Fruit fly (Drosophila melanogaster) whole organism, embryonic: Measurements from ENCODE around the gene CG10492.

Experiments
- BEAF-32 ChIP-seq: fragments of 200-800 bp; sonication (Bioruptor generic); optimal IDR thresholded peaks from 3 replicates; lab custom pipeline; 2017; ENCODE audit warnings: missing biosample characterization, missing genetic modification characterization, mild to moderate bottlenecking, moderate library complexity, missing genetic modification reagents
- CG10147 ChIP-seq: fragments of 200-800 bp; sonication (Bioruptor generic); optimal IDR thresholded peaks from 2 replicates; lab custom pipeline; 2019; ENCODE audit warnings: missing biosample characterization, mild to moderate bottlenecking, missing genetic modification characterization, moderate library complexity
- CG11247 ChIP-seq: fragments of 200-800 bp; sonication (Bioruptor generic); IDR thresholded peaks from 2 replicates; pipeline ENCODE4 v1.3.6; 2022; ENCODE audit warnings: missing biosample characterization, missing genetic modification characterization
- CG13296 ChIP-seq: fragments of 200-800 bp; sonication (Bioruptor generic); optimal IDR thresholded peaks from 3 replicates; lab custom pipeline; 2018; ENCODE audit warnings: missing biosample characterization, mild to moderate bottlenecking, missing genetic modification characterization
- CG14860 ChIP-seq: fragments of 200-800 bp; sonication (Bioruptor generic); IDR thresholded peaks from 3 replicates; pipeline ENCODE4 v1.3.6; 2022; ENCODE audit warnings: missing biosample characterization, missing genetic modification characterization; ENCODE audit not compliant: partially characterized antibody
- CG2120 ChIP-seq: fragments of 200-800 bp; sonication (Bioruptor generic); optimal IDR thresholded peaks from 3 replicates; lab custom pipeline; 2016; ENCODE audit warnings: missing biosample characterization, missing genetic modification characterization
- CG2678 ChIP-seq: fragments of 200-800 bp; sonication (Bioruptor generic); optimal IDR thresholded peaks from 3 replicates; lab custom pipeline; 2019; ENCODE audit warnings: missing biosample characterization, mild to moderate bottlenecking, missing genetic modification characterization, moderate library complexity
- CG2712 ChIP-seq: fragments of 200-800 bp; optimal IDR thresholded peaks from 3 replicates; lab custom pipeline; 2019; ENCODE audit warnings: missing biosample characterization, mild to moderate bottlenecking, missing genetic modification characterization, moderate library complexity
- CG30020 ChIP-seq: fragments of 200-800 bp; optimal IDR thresholded peaks from 2 replicates; lab custom pipeline; 2019; ENCODE audit warnings: missing biosample characterization, mild to moderate bottlenecking, missing genetic modification characterization, moderate library complexity
- CG42726 ChIP-seq: fragments of 200-800 bp; sonication (Bioruptor generic); IDR thresholded peaks from 2 replicates; pipeline ENCODE4 v1.3.6; 2022; ENCODE audit warnings: missing biosample characterization, missing genetic modification characterization; ENCODE audit not compliant: partially characterized antibody
- CG4707 ChIP-seq: fragments of 200-800 bp; sonication (Bioruptor generic); optimal IDR thresholded peaks from 2 replicates; lab custom pipeline; 2018; ENCODE audit warnings: missing biosample characterization, mild to moderate bottlenecking, missing genetic modification characterization, moderate library complexity
- CG5245 ChIP-seq: fragments of 200-800 bp; sonication (Bioruptor generic); optimal IDR thresholded peaks from 3 replicates; lab custom pipeline; 2016; ENCODE audit warnings: missing biosample characterization, missing genetic modification characterization
- CG6683 ChIP-seq: fragments of 200-800 bp; sonication (Bioruptor generic); optimal IDR thresholded peaks from 2 replicates; lab custom pipeline; 2017; ENCODE audit warnings: missing biosample characterization, mild to moderate bottlenecking, missing genetic modification characterization, missing genetic modification reagents
- CG6791 ChIP-seq: fragments of 200-800 bp; sonication (Bioruptor generic); IDR thresholded peaks from 3 replicates; pipeline ENCODE4 v1.3.6; 2022; ENCODE audit warnings: missing biosample characterization, missing genetic modification characterization; ENCODE audit not compliant: partially characterized antibody
- CG7271 ChIP-seq: fragments of 200-800 bp; sonication (Bioruptor generic); optimal IDR thresholded peaks from 2 replicates; lab custom pipeline; 2018; ENCODE audit warnings: missing biosample characterization, mild to moderate bottlenecking, missing genetic modification characterization, moderate library complexity
- CG7357 ChIP-seq: fragments of 200-800 bp; sonication (Bioruptor generic); IDR thresholded peaks from 3 replicates; pipeline ENCODE4 v1.3.6; 2022; ENCODE audit warnings: missing biosample characterization, missing genetic modification characterization
- CG7786 ChIP-seq: fragments of 200-800 bp; sonication (Bioruptor generic); optimal IDR thresholded peaks from 2 replicates; lab custom pipeline; 2016; ENCODE audit warnings: missing biosample characterization, missing genetic modification characterization
- CG7928 ChIP-seq: fragments of 200-800 bp; sonication (Bioruptor generic); optimal IDR thresholded peaks from 2 replicates; lab custom pipeline; 2017; ENCODE audit warnings: missing biosample characterization, mild to moderate bottlenecking, missing genetic modification characterization
- CG8281 ChIP-seq: fragments of 200-800 bp; sonication (Bioruptor generic); optimal IDR thresholded peaks from 2 replicates; lab custom pipeline; 2018; ENCODE audit warnings: missing biosample characterization, mild to moderate bottlenecking, missing genetic modification characterization, moderate library complexity
- CG8924 ChIP-seq: fragments of 200-800 bp; optimal IDR thresholded peaks from 3 replicates; lab custom pipeline; 2019; ENCODE audit warnings: missing biosample characterization, mild to moderate bottlenecking, missing genetic modification characterization, moderate library complexity
- CkIIα-i1 ChIP-seq: fragments of 200-800 bp; sonication (Bioruptor generic); IDR thresholded peaks from 2 replicates; pipeline ENCODE4 v1.3.6; 2022; ENCODE audit warnings: missing biosample characterization, missing genetic modification characterization
- D19A ChIP-seq: fragments of 200-800 bp; optimal IDR thresholded peaks from 3 replicates; lab custom pipeline; 2019; ENCODE audit warnings: missing biosample characterization, mild to moderate bottlenecking, missing genetic modification characterization, moderate library complexity
- Deaf1 ChIP-seq: fragments of 200-800 bp; optimal IDR thresholded peaks from 3 replicates; lab custom pipeline; 2019; ENCODE audit warnings: missing biosample characterization, mild to moderate bottlenecking, missing genetic modification characterization, moderate library complexity
- Doc3 ChIP-seq: fragments of 200-800 bp; sonication (Bioruptor generic); IDR thresholded peaks from 3 replicates; pipeline ENCODE4 v1.3.6; 2022; ENCODE audit warnings: missing biosample characterization, missing genetic modification characterization; ENCODE audit not compliant: partially characterized antibody
- Dref ChIP-seq: fragments of 200-800 bp; sonication (Bioruptor generic); IDR thresholded peaks from 2 replicates; pipeline ENCODE4 v1.3.6; 2022; ENCODE audit warnings: missing biosample characterization, missing genetic modification characterization
- ERR ChIP-seq: fragments of 200-800 bp; sonication (Bioruptor generic); optimal IDR thresholded peaks from 2 replicates; lab custom pipeline; 2016; ENCODE audit warnings: missing biosample characterization, missing genetic modification characterization
- HLH3B ChIP-seq: fragments of 200-800 bp; sonication (Bioruptor generic); IDR thresholded peaks from 2 replicates; pipeline ENCODE4 v1.3.6; 2022; ENCODE audit warnings: missing biosample characterization, missing genetic modification characterization
- Hr78 ChIP-seq, 2 experiments: fragments of 200-800 bp in 1 of 2; fragments of >200 bp in 1 of 2; sonication (Bioruptor generic) in 1 of 2; optimal IDR thresholded peaks; 2 replicates each; lab custom pipeline; 2017 to 2019; ENCODE audit warnings: missing biosample characterization in 2 of 2, missing genetic modification characterization in 2 of 2, mild to moderate bottlenecking in 1 of 2, moderate library complexity in 1 of 2
- Nf-YA ChIP-seq: fragments of 200-800 bp; sonication (Bioruptor generic); IDR thresholded peaks from 2 replicates; pipeline ENCODE4 v1.3.6; 2022; ENCODE audit warnings: missing biosample characterization, missing genetic modification characterization
- Nf-YC ChIP-seq: fragments of 200-800 bp; optimal IDR thresholded peaks from 3 replicates; lab custom pipeline; 2019; ENCODE audit warnings: missing biosample characterization, mild to moderate bottlenecking, missing genetic modification characterization, moderate library complexity
- Pdp1 ChIP-seq, 2 experiments: fragments of 200-800 bp; sonication (Bioruptor generic); optimal IDR thresholded peaks; 3 replicates each; lab custom pipeline; 2016; ENCODE audit warnings: missing biosample characterization in 2 of 2, missing genetic modification characterization in 2 of 2, mild to moderate bottlenecking in 1 of 2, moderate library complexity in 1 of 2
- Sin3A ChIP-seq: fragments of >200 bp; optimal IDR thresholded peaks from 2 replicates; lab custom pipeline; 2018
- TFAM ChIP-seq: fragments of 200-800 bp; sonication (Bioruptor generic); optimal IDR thresholded peaks from 2 replicates; lab custom pipeline; 2017; ENCODE audit warnings: missing biosample characterization, missing genetic modification characterization, inconsistent platforms
- corto ChIP-seq: fragments of 200-800 bp; sonication (Bioruptor generic); optimal IDR thresholded peaks from 2 replicates; lab custom pipeline; 2016; ENCODE audit warnings: missing biosample characterization, mild to moderate bottlenecking, missing genetic modification characterization, moderate library complexity
- crol ChIP-seq: fragments of 200-800 bp; sonication (Bioruptor generic); IDR thresholded peaks from 2 replicates; pipeline ENCODE4 v1.3.6; 2022; ENCODE audit warnings: missing biosample characterization, missing genetic modification characterization
- danr ChIP-seq: fragments of 200-800 bp; sonication (Bioruptor generic); IDR thresholded peaks from 2 replicates; pipeline ENCODE4 v1.3.6; 2022; ENCODE audit warnings: missing biosample characterization, missing genetic modification characterization
- dmrt99B ChIP-seq: fragments of 200-800 bp; sonication (Bioruptor generic); optimal IDR thresholded peaks from 2 replicates; lab custom pipeline; 2018; ENCODE audit warnings: missing biosample characterization, mild to moderate bottlenecking, missing genetic modification characterization, moderate library complexity
- en ChIP-seq: fragments of 200-800 bp; sonication (Bioruptor generic); optimal IDR thresholded peaks from 2 replicates; lab custom pipeline; 2016; ENCODE audit warnings: missing biosample characterization, missing genetic modification characterization
- eyg ChIP-seq: fragments of 200-800 bp; sonication (Bioruptor generic); optimal IDR thresholded peaks from 3 replicates; lab custom pipeline; 2016; ENCODE audit warnings: missing biosample characterization, missing genetic modification characterization
- inv ChIP-seq: fragments of 200-800 bp; sonication (Bioruptor generic); IDR thresholded peaks from 2 replicates; pipeline ENCODE4 v1.3.6; 2022; ENCODE audit warnings: missing biosample characterization, missing genetic modification characterization; ENCODE audit not compliant: partially characterized antibody
- nau ChIP-seq: fragments of 200-800 bp; sonication (Bioruptor generic); optimal IDR thresholded peaks from 3 replicates; lab custom pipeline; 2017; ENCODE audit warnings: missing biosample characterization, mild to moderate bottlenecking, missing genetic modification characterization, missing genetic modification reagents
- pum ChIP-seq: fragments of 200-800 bp; sonication (Bioruptor generic); optimal IDR thresholded peaks from 2 replicates; lab custom pipeline; 2016; ENCODE audit warnings: missing biosample characterization, missing genetic modification characterization
- scrt ChIP-seq: fragments of 200-800 bp; sonication (Bioruptor generic); optimal IDR thresholded peaks from 2 replicates; lab custom pipeline; 2018; ENCODE audit warnings: missing biosample characterization, mild to moderate bottlenecking, missing genetic modification characterization, moderate library complexity
- seq ChIP-seq: fragments of 200-800 bp; sonication (Bioruptor generic); IDR thresholded peaks from 2 replicates; pipeline ENCODE4 v1.3.6; 2022; ENCODE audit warnings: missing biosample characterization, missing genetic modification characterization
- sima ChIP-seq: fragments of 200-800 bp; sonication (Bioruptor generic); optimal IDR thresholded peaks from 2 replicates; lab custom pipeline; 2016; ENCODE audit warnings: missing biosample characterization, missing genetic modification characterization
- slou ChIP-seq: fragments of 200-800 bp; sonication (Bioruptor generic); optimal IDR thresholded peaks from 3 replicates; lab custom pipeline; 2016; ENCODE audit warnings: missing biosample characterization, missing genetic modification characterization
- stwl ChIP-seq: fragments of 200-800 bp; sonication (Bioruptor generic); optimal IDR thresholded peaks from 3 replicates; lab custom pipeline; 2018; ENCODE audit warnings: missing biosample characterization, mild to moderate bottlenecking, missing genetic modification characterization, moderate library complexity
- sug ChIP-seq: fragments of 200-800 bp; optimal IDR thresholded peaks from 2 replicates; lab custom pipeline; 2019; ENCODE audit warnings: missing biosample characterization, mild to moderate bottlenecking, missing genetic modification characterization, moderate library complexity
- vnd ChIP-seq: fragments of 200-800 bp; sonication (Bioruptor generic); IDR thresholded peaks from 3 replicates; pipeline ENCODE4 v1.3.6; 2022; ENCODE audit warnings: missing biosample characterization, missing genetic modification characterization; ENCODE audit not compliant: partially characterized antibody
- zen ChIP-seq: fragments of 200-800 bp; sonication (Bioruptor generic); optimal IDR thresholded peaks from 3 replicates; lab custom pipeline; 2018; ENCODE audit warnings: missing biosample characterization, mild to moderate bottlenecking, missing genetic modification characterization, moderate library complexity

The CG10492 gene

dm6 chr2L:19048912-19049311 lies 5.0 kb upstream of the CG10492 start, which contains the start of gene CG10470 (continued):
- TF ChIP-seq inv, result peak; percentile 72
- TF ChIP-seq nau, result no peak
- peak; percentile 75 for TF ChIP-seq Dref (GFP tag; lab: Robert Waterston, UW)
- no peak for TF ChIP-seq Hr78 (GFP tag; optimal IDR thresholded peaks at IDR 0.05; lab: Kevin White, UChicago)
- no peak for TF ChIP-seq sima (GFP tag; lab: Kevin White, UChicago)
- no peak for TF ChIP-seq Deaf1 (tag; lab: Kevin White, UChicago)
- no peak for TF ChIP-seq en (GFP tag; lab: Kevin White, UChicago)
- no peak for TF ChIP-seq CG13296 (GFP tag; lab: Kevin White, UChicago)
- TF ChIP-seq CG2678 (tag; lab: Kevin White, UChicago), result peak; percentile 45
- TF ChIP-seq ERR (GFP tag; lab: Kevin White, UChicago), result no peak
- TF ChIP-seq CG6791 (GFP tag; lab: Robert Waterston, UW), result peak; percentile 89
- no peak for TF ChIP-seq CG8281 (tag; lab: Kevin White, UChicago)
- no peak for TF ChIP-seq slou
- no peak for TF ChIP-seq corto (GFP tag; lab: Kevin White, UChicago)
- TF ChIP-seq TFAM (GFP tag; lab: Kevin White, UChicago), result no peak
- no peak for TF ChIP-seq CG7786 (GFP tag; lab: Kevin White, UChicago)
- no peak for TF ChIP-seq CG5245 (GFP tag; lab: Kevin White, UChicago)
- TF ChIP-seq Pdp1 (GFP tag; optimal IDR thresholded peaks at IDR 0.05; lab: Kevin White, UChicago), result peak in 1 of 2 experiments; percentile 49
- no peak for TF ChIP-seq seq (GFP tag; lab: Robert Waterston, UW)
- TF ChIP-seq CG2712 (tag; lab: Kevin White, UChicago), result peak; percentile 50
- no peak for TF ChIP-seq CG4707
- TF ChIP-seq CG7928, result no peak
- peak; percentile 51 for TF ChIP-seq zen (tag; lab: Kevin White, UChicago)
- no peak for TF ChIP-seq CG6683 (GFP tag; lab: Kevin White, UChicago)
- no peak for TF ChIP-seq danr (GFP tag; lab: Robert Waterston, UW)
- no peak for TF ChIP-seq CG11247 (GFP tag; lab: Robert Waterston, UW)
- no peak for TF ChIP-seq Sin3A (lab: Kevin White, UChicago)
- no peak for TF ChIP-seq Nf-YA
- TF ChIP-seq CG7357, result no peak
- TF ChIP-seq CG2120 (GFP tag; lab: Kevin White, UChicago), result no peak
- peak; percentile 62 for TF ChIP-seq stwl (tag; lab: Kevin White, UChicago)
- TF ChIP-seq HLH3B (GFP tag; lab: Robert Waterston, UW), result no peak
- TF ChIP-seq CG42726 (GFP tag; lab: Robert Waterston, UW), result peak; percentile 36; the same call in 1 of the 2 replicates
- TF ChIP-seq CkIIα-i1 (GFP tag; lab: Robert Waterston, UW), result no peak
- TF ChIP-seq pum (GFP tag; lab: Kevin White, UChicago), result no peak
- TF ChIP-seq D19A (tag; lab: Kevin White, UChicago), result peak; percentile 36
- no peak for TF ChIP-seq scrt
- peak; percentile 75 for TF ChIP-seq vnd (GFP tag; lab: Robert Waterston, UW)
- TF ChIP-seq sug (tag; lab: Kevin White, UChicago), result peak; percentile 15
- peak; percentile 47 for TF ChIP-seq CG30020 (tag; lab: Kevin White, UChicago)
- TF ChIP-seq crol (GFP tag; lab: Robert Waterston, UW), result no peak
- no peak for TF ChIP-seq eyg (GFP tag; lab: Kevin White, UChicago)
- peak; percentile 19 for TF ChIP-seq Nf-YC
- peak; percentile 74 for TF ChIP-seq Doc3
- TF ChIP-seq BEAF-32 (GFP tag; lab: Kevin White, UChicago), result peak; percentile 78
- peak; percentile 11 for TF ChIP-seq CG8924 (tag; lab: Kevin White, UChicago)
- TF ChIP-seq dmrt99B (tag; lab: Kevin White, UChicago), result peak; percentile 23
- TF ChIP-seq CG14860 (GFP tag; lab: Robert Waterston, UW), result peak; percentile 79
- no peak for TF ChIP-seq CG7271 (tag; lab: Kevin White, UChicago)
- TF ChIP-seq CG10147 (GFP tag; lab: Kevin White, UChicago), result peak; percentile 13
